In the genomic region with DNA sequence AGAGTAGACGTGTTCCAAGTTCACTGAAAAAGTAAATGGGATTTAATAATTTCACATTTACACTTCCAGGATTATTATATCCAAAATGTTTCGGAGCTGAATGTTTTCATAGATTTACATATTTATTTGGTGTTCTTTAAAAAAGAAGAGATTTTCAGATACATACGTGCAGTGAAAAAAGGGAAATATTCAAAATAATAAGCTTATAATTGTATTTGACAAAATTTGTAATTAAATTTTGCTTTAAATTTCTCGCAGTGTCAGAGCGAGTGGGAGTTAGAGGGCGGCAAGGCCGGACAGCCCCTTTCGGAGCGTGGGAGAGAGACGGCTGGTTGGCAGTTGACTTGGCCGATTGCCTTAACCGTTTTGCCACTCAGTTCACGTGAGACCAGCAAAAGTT, we compare ENCODE assay signal across 1 fruit fly cellular context.
TF ChIP-seq lines count a peak whose summit lies in the region.

A gene (plus strand): TSS at position 388 of the 400 bp plus-strand sequence.

TF ChIP-seq in whole organism, embryonic, 481 proteins besides CTCF, POLR2A, EP300 and RAD21 (continued from another document and continues in another):
- TF ChIP-seq HHEX (GFP tag; optimal IDR thresholded peaks at IDR 0.05; lab: Kevin White, UChicago) (peak; percentile 72), peb (GFP tag; IDR thresholded peaks at IDR 0.05; lab: Robert Waterston, UW) (no peak), yki (optimal IDR thresholded peaks at IDR 0.05; lab: Kevin White, UChicago) (no peak), Spps (tag; optimal IDR thresholded peaks at IDR 0.05; lab: Kevin White, UChicago) (no peak), Sox100B (GFP tag; optimal IDR thresholded peaks at IDR 0.05; lab: Kevin White, UChicago) (peak; percentile 77), wdn (GFP tag; IDR thresholded peaks at IDR 0.05; lab: Robert Waterston, UW) (no peak), Mes4 (GFP tag; optimal IDR thresholded peaks at IDR 0.05; lab: Kevin White, UChicago) (no peak), Rfx (GFP tag; IDR thresholded peaks at IDR 0.05; lab: Robert Waterston, UW) (peak; percentile 78), nmo (GFP tag; optimal IDR thresholded peaks at IDR 0.05; lab: Kevin White, UChicago) (peak; percentile 77), ham (GFP tag; IDR thresholded peaks at IDR 0.05; lab: Robert Waterston, UW) (no peak), Hmr (GFP tag; optimal IDR thresholded peaks at IDR 0.05; lab: Kevin White, UChicago) (peak; percentile 87), aop (GFP tag; IDR thresholded peaks at IDR 0.05; lab: Robert Waterston, UW) (no peak), Lim3 (GFP tag; IDR thresholded peaks at IDR 0.05; lab: Robert Waterston, UW) (no peak), CG3726 (GFP tag; IDR thresholded peaks at IDR 0.05; lab: Robert Waterston, UW) (0 out of 3 replicates have a peak, but pooled peaks have one; percentile 47), gcm2 (GFP tag; optimal IDR thresholded peaks at IDR 0.05; lab: Kevin White, UChicago) (no peak), gsb (GFP tag; IDR thresholded peaks at IDR 0.05; lab: Robert Waterston, UW) (no peak), CG17186 (GFP tag; optimal IDR thresholded peaks at IDR 0.05; lab: Kevin White, UChicago) (no peak), Tbp (GFP tag; optimal IDR thresholded peaks at IDR 0.05; lab: Kevin White, UChicago) (no peak), CG1602 (GFP tag; optimal IDR thresholded peaks at IDR 0.05; lab: Kevin White, UChicago) (peak; percentile 49), CG6654 (GFP tag; optimal IDR thresholded peaks at IDR 0.05; lab: Kevin White, UChicago) (peak; percentile 19), caup (GFP tag; optimal IDR thresholded peaks at IDR 0.05; lab: Kevin White, UChicago; ENCODE audit: severe bottlenecking) (peak; percentile 65), kay (GFP tag; optimal IDR thresholded peaks at IDR 0.05; lab: Kevin White, UChicago) (no peak), Deaf1 (tag; optimal IDR thresholded peaks at IDR 0.05; lab: Kevin White, UChicago) (peak; percentile 61), Aef1 (GFP tag; IDR thresholded peaks at IDR 0.05; lab: Robert Waterston, UW) (peak; percentile 54), CG2875 (GFP tag; optimal IDR thresholded peaks at IDR 0.05; lab: Kevin White, UChicago) (peak; percentile 7), CG4404 (GFP tag; IDR thresholded peaks at IDR 0.05; lab: Robert Waterston, UW) (peak; percentile 23; the same call in 1 of the 2 replicates), CG8924 (tag; optimal IDR thresholded peaks at IDR 0.05; lab: Kevin White, UChicago) (peak; percentile 86), Hr78 (GFP tag; optimal IDR thresholded peaks at IDR 0.05; lab: Kevin White, UChicago) (peak in 1 of 2 experiments; percentile 7), Ada2b (GFP tag; IDR thresholded peaks at IDR 0.05; lab: Robert Waterston, UW) (peak; percentile 43; the same call in 1 of the 2 replicates), CG12659 (GFP tag; optimal IDR thresholded peaks at IDR 0.05; lab: Kevin White, UChicago) (peak; percentile 86), CG4854 (GFP tag; optimal IDR thresholded peaks at IDR 0.05; lab: Kevin White, UChicago) (no peak), unpg (GFP tag; optimal IDR thresholded peaks at IDR 0.05; lab: Kevin White, UChicago) (peak; percentile 79), bigmax (GFP tag; optimal IDR thresholded peaks at IDR 0.05; lab: Kevin White, UChicago) (no peak), crol (GFP tag; IDR thresholded peaks at IDR 0.05; lab: Robert Waterston, UW) (no peak), CG14050 (GFP tag; IDR thresholded peaks at IDR 0.05; lab: Robert Waterston, UW) (peak; percentile 44; the same call in 1 of the 3 replicates), shn (GFP tag; optimal IDR thresholded peaks at IDR 0.05; lab: Kevin White, UChicago) (peak; percentile 48), Gsc (GFP tag; IDR thresholded peaks at IDR 0.05; lab: Robert Waterston, UW) (no peak), CG31441 (GFP tag; IDR thresholded peaks at IDR 0.05; lab: Robert Waterston, UW) (peak; percentile 75), run (tag; optimal IDR thresholded peaks at IDR 0.05; lab: Kevin White, UChicago) (peak; percentile 52), abd-A (tag; optimal IDR thresholded peaks at IDR 0.05; lab: Kevin White, UChicago) (no peak), Dref (GFP tag; IDR thresholded peaks at IDR 0.05; lab: Robert Waterston, UW) (no peak), ato (GFP tag; IDR thresholded peaks at IDR 0.05; lab: Robert Waterston, UW; ENCODE audit: partially characterized antibody) (no peak), CG3163 (GFP tag; optimal IDR thresholded peaks at IDR 0.05; lab: Kevin White, UChicago) (no peak), Hand (GFP tag; optimal IDR thresholded peaks at IDR 0.05; lab: Kevin White, UChicago) (peak; percentile 75), zen (tag; optimal IDR thresholded peaks at IDR 0.05; lab: Kevin White, UChicago) (no peak), CG17568 (GFP tag; optimal IDR thresholded peaks at IDR 0.05; lab: Kevin White, UChicago) (peak; percentile 38), CrebB (tag; optimal IDR thresholded peaks at IDR 0.05; lab: Kevin White, UChicago) (peak; percentile 52), zf30C (GFP tag; optimal IDR thresholded peaks at IDR 0.05; lab: Kevin White, UChicago) (peak; percentile 91), az2 (GFP tag; optimal IDR thresholded peaks at IDR 0.05; lab: Kevin White, UChicago) (peak; percentile 21), PHDP (tag; optimal IDR thresholded peaks at IDR 0.05; lab: Kevin White, UChicago) (peak; percentile 79), fru (optimal IDR thresholded peaks at IDR 0.05; lab: Kevin White, UChicago) (no peak), slou (GFP tag; optimal IDR thresholded peaks at IDR 0.05; lab: Kevin White, UChicago) (no peak), otp (GFP tag; IDR thresholded peaks at IDR 0.05; lab: Robert Waterston, UW) (no peak), Dip2 (GFP tag; IDR thresholded peaks at IDR 0.05; lab: Robert Waterston, UW) (no peak), nom (GFP tag; optimal IDR thresholded peaks at IDR 0.05; lab: Kevin White, UChicago) (no peak), CG6765 (GFP tag; optimal IDR thresholded peaks at IDR 0.05; lab: Kevin White, UChicago) (peak; percentile 79), tup (GFP tag; optimal IDR thresholded peaks at IDR 0.05; lab: Kevin White, UChicago) (no peak), CG7987 (GFP tag; optimal IDR thresholded peaks at IDR 0.05; lab: Kevin White, UChicago) (no peak), Chrac-16 (GFP tag; optimal IDR thresholded peaks at IDR 0.05; lab: Kevin White, UChicago) (peak; percentile 56), gro (GFP tag; optimal IDR thresholded peaks at IDR 0.05; lab: Kevin White, UChicago) (peak; percentile 10), insv (GFP tag; optimal IDR thresholded peaks at IDR 0.05; lab: Kevin White, UChicago) (no peak), pita (GFP tag; optimal IDR thresholded peaks at IDR 0.05; lab: Kevin White, UChicago) (no peak), CG8290 (GFP tag; optimal IDR thresholded peaks at IDR 0.05; lab: Kevin White, UChicago) (no peak), CG8290 (tag; optimal IDR thresholded peaks at IDR 0.05; lab: Kevin White, UChicago) (peak in 1 of 2 experiments; percentile 10), CG18262 (tag; optimal IDR thresholded peaks at IDR 0.05; lab: Kevin White, UChicago) (peak; percentile 71), pho (GFP tag; optimal IDR thresholded peaks at IDR 0.05; lab: Kevin White, UChicago) (peak; percentile 60), phol (tag; optimal IDR thresholded peaks at IDR 0.05; lab: Kevin White, UChicago) (peak; percentile 69), ase (GFP tag; IDR thresholded peaks at IDR 0.05; lab: Robert Waterston, UW) (0 out of 3 replicates have a peak, but pooled peaks have one; percentile 19), CG14710 (tag; optimal IDR thresholded peaks at IDR 0.05; lab: Kevin White, UChicago) (peak; percentile 23), CG32532 (GFP tag; IDR thresholded peaks at IDR 0.05; lab: Robert Waterston, UW) (peak; percentile 76), CG2120 (GFP tag; optimal IDR thresholded peaks at IDR 0.05; lab: Kevin White, UChicago) (peak; percentile 91), NC2α (GFP tag; optimal IDR thresholded peaks at IDR 0.05; lab: Kevin White, UChicago) (no peak), br (optimal IDR thresholded peaks at IDR 0.05; lab: Kevin White, UChicago) (no peak), cas (GFP tag; IDR thresholded peaks at IDR 0.05; lab: Robert Waterston, UW) (0 out of 2 replicates have a peak, but pooled peaks have one; percentile 34), CG10462 (GFP tag; optimal IDR thresholded peaks at IDR 0.05; lab: Kevin White, UChicago) (no peak), oc (tag; optimal IDR thresholded peaks at IDR 0.05; lab: Kevin White, UChicago) (peak; percentile 38), lilli (GFP tag; optimal IDR thresholded peaks at IDR 0.05; lab: Kevin White, UChicago) (peak; percentile 76), CG4282 (GFP tag; optimal IDR thresholded peaks at IDR 0.05; lab: Kevin White, UChicago) (no peak), CG18011 (GFP tag; optimal IDR thresholded peaks at IDR 0.05; lab: Kevin White, UChicago) (peak; percentile 39), twi (tag; optimal IDR thresholded peaks at IDR 0.05; lab: Kevin White, UChicago) (no peak), NfI (GFP tag; optimal IDR thresholded peaks at IDR 0.05; lab: Kevin White, UChicago) (peak; percentile 73), CG13624 (GFP tag; optimal IDR thresholded peaks at IDR 0.05; lab: Kevin White, UChicago) (peak; percentile 71), tll (GFP tag; optimal IDR thresholded peaks at IDR 0.05; lab: Kevin White, UChicago) (no peak), wek (GFP tag; optimal IDR thresholded peaks at IDR 0.05; lab: Kevin White, UChicago) (no peak), B-H1 (GFP tag; IDR thresholded peaks at IDR 0.05; lab: Robert Waterston, UW) (peak; percentile 39; the same call in 1 of the 3 replicates), Eip74EF (GFP tag; optimal IDR thresholded peaks at IDR 0.05; lab: Kevin White, UChicago) (peak in 1 of 2 experiments; percentile 68), CG13424 (tag; optimal IDR thresholded peaks at IDR 0.05; lab: Kevin White, UChicago) (peak; percentile 87), Adf1 (GFP tag; IDR thresholded peaks at IDR 0.05; lab: Robert Waterston, UW) (peak; percentile 50; the same call in 1 of the 2 replicates), CG12744 (GFP tag; optimal IDR thresholded peaks at IDR 0.05; lab: Kevin White, UChicago) (peak; percentile 29), CG43689 (GFP tag; IDR thresholded peaks at IDR 0.05; lab: Robert Waterston, UW) (no peak), Myb (GFP tag; optimal IDR thresholded peaks at IDR 0.05; lab: Kevin White, UChicago) (peak; percentile 37), CG32772 (GFP tag; IDR thresholded peaks at IDR 0.05; lab: Robert Waterston, UW) (peak; percentile 60), gt (GFP tag; IDR thresholded peaks at IDR 0.05; lab: Robert Waterston, UW) (no peak), gsb-n (tag; optimal IDR thresholded peaks at IDR 0.05; lab: Kevin White, UChicago) (peak; percentile 49), Bdp1 (GFP tag; optimal IDR thresholded peaks at IDR 0.05; lab: Kevin White, UChicago) (peak; percentile 14), CG15073 (GFP tag; optimal IDR thresholded peaks at IDR 0.05; lab: Kevin White, UChicago) (no peak), chinmo (GFP tag; IDR thresholded peaks at IDR 0.05; lab: Robert Waterston, UW; ENCODE audit: partially characterized antibody) (no peak), CG16813 (GFP tag; IDR thresholded peaks at IDR 0.05; lab: Robert Waterston, UW; ENCODE audit: partially characterized antibody) (no peak), Neu2 (GFP tag; optimal IDR thresholded peaks at IDR 0.05; lab: Kevin White, UChicago; ENCODE audit: borderline replicate concordance) (no peak), CG16815 (GFP tag; optimal IDR thresholded peaks at IDR 0.05; lab: Kevin White, UChicago) (peak; percentile 40), CG10979 (tag; optimal IDR thresholded peaks at IDR 0.05; lab: Kevin White, UChicago) (peak; percentile 57), CG18476 (GFP tag; optimal IDR thresholded peaks at IDR 0.05; lab: Kevin White, UChicago) (peak; percentile 55), croc (GFP tag; conservative IDR thresholded peaks at IDR 0.05; lab: Robert Waterston, UW) (peak; percentile 35; the same call in 1 of the 3 replicates), jing (GFP tag; optimal IDR thresholded peaks at IDR 0.05; lab: Kevin White, UChicago) (peak; percentile 34), CG17385 (GFP tag; optimal IDR thresholded peaks at IDR 0.05; lab: Kevin White, UChicago) (peak; percentile 76), CG9609 (GFP tag; optimal IDR thresholded peaks at IDR 0.05; lab: Kevin White, UChicago) (peak; percentile 12), inv (GFP tag; IDR thresholded peaks at IDR 0.05; lab: Robert Waterston, UW; ENCODE audit: partially characterized antibody) (no peak), CG1233 (GFP tag; optimal IDR thresholded peaks at IDR 0.05; lab: Kevin White, UChicago) (peak; percentile 66), CG12942 (GFP tag; optimal IDR thresholded peaks at IDR 0.05; lab: Kevin White, UChicago) (peak; percentile 35), pan (optimal IDR thresholded peaks at IDR 0.05; lab: Kevin White, UChicago) (no peak), pan (GFP tag; optimal IDR thresholded peaks at IDR 0.05 in 1 of 2, IDR thresholded peaks at IDR 0.05 in 1 of 2) (peak in 1 of 2 experiments; percentile 66), Mrtf (GFP tag; IDR thresholded peaks at IDR 0.05; lab: Robert Waterston, UW) (peak; percentile 61; the same call in 2 of the 3 replicates), dysf (GFP tag; IDR thresholded peaks at IDR 0.05; lab: Robert Waterston, UW) (peak; percentile 81; the same call in 2 of the 3 replicates), Max (GFP tag; optimal IDR thresholded peaks at IDR 0.05; lab: Kevin White, UChicago) (peak; percentile 46), repo (GFP tag; optimal IDR thresholded peaks at IDR 0.05; lab: Kevin White, UChicago) (no peak), Atf-2 (GFP tag; optimal IDR thresholded peaks at IDR 0.05; lab: Kevin White, UChicago) (peak; percentile 22), Fer1 (GFP tag; optimal IDR thresholded peaks at IDR 0.05; lab: Kevin White, UChicago) (peak; percentile 91), Asciz (GFP tag; optimal IDR thresholded peaks at IDR 0.05; lab: Kevin White, UChicago) (peak; percentile 65), CG12071 (GFP tag; optimal IDR thresholded peaks at IDR 0.05; lab: Kevin White, UChicago) (peak; percentile 56), pfk (GFP tag; optimal IDR thresholded peaks at IDR 0.05; lab: Kevin White, UChicago) (no peak), TFAM (GFP tag; optimal IDR thresholded peaks at IDR 0.05; lab: Kevin White, UChicago) (no peak), fd64A (GFP tag; optimal IDR thresholded peaks at IDR 0.05; lab: Kevin White, UChicago) (no peak), CG12769 (tag; optimal IDR thresholded peaks at IDR 0.05; lab: Kevin White, UChicago) (peak; percentile 66), disco-r (GFP tag; optimal IDR thresholded peaks at IDR 0.05; lab: Kevin White, UChicago) (peak; percentile 7), so (GFP tag; IDR thresholded peaks at IDR 0.05; lab: Robert Waterston, UW) (peak; percentile 76; the same call in 1 of the 3 replicates), sens (GFP tag; lab: Kevin White, UChicago) (peak; percentile 90)
